Fruit fly (Drosophila melanogaster) Kc167 (cell line): ENCODE data around the gene msk.

ENCODE experiments used
- psq ChIP-seq: fragments of >200 bp; optimal IDR thresholded peaks from 2 replicates; lab custom pipeline; 2017; ENCODE audit warnings: missing external identifiers
- ttk ChIP-seq: sonication (Bioruptor generic); optimal IDR thresholded peaks from 2 replicates; lab custom pipeline; 2017; ENCODE audit warnings: missing external identifiers

dm6 chr3L:8074944-8075343, 41.0 kb upstream of the msk start:
- TF ChIP-seq psq (lab: Kevin White, UChicago) (no peak), ttk (no peak)
